Fruit fly (Drosophila melanogaster) whole organism, embryonic: ENCODE measurements around the gene Kaz-m1.

Experiments used
- Atf3 ChIP-seq: fragments of 200-800 bp; sonication (Bioruptor generic); optimal IDR thresholded peaks from 3 replicates; lab custom pipeline; 2016; ENCODE audit warnings: missing biosample characterization, missing genetic modification characterization
- Atf6 ChIP-seq: fragments of 200-800 bp; sonication (Bioruptor generic); IDR thresholded peaks from 2 replicates; pipeline ENCODE4 v1.3.6; 2022; ENCODE audit warnings: missing biosample characterization, missing genetic modification characterization
- B-H2 ChIP-seq: fragments of 200-800 bp; sonication (Bioruptor generic); optimal IDR thresholded peaks from 2 replicates; lab custom pipeline; 2018; ENCODE audit warnings: missing biosample characterization, mild to moderate bottlenecking, missing genetic modification characterization
- CG11093 ChIP-seq: fragments of 200-800 bp; sonication (Bioruptor generic); IDR thresholded peaks from 3 replicates; pipeline ENCODE4 v1.3.6; 2022; ENCODE audit warnings: missing biosample characterization, missing genetic modification characterization
- CG11247 ChIP-seq: fragments of 200-800 bp; sonication (Bioruptor generic); IDR thresholded peaks from 2 replicates; pipeline ENCODE4 v1.3.6; 2022; ENCODE audit warnings: missing biosample characterization, missing genetic modification characterization
- CG11504 ChIP-seq: fragments of 200-800 bp; sonication (Bioruptor generic); optimal IDR thresholded peaks from 3 replicates; lab custom pipeline; 2019; ENCODE audit warnings: missing biosample characterization, mild to moderate bottlenecking, missing genetic modification characterization, moderate library complexity
- CG12071 ChIP-seq: fragments of 200-800 bp; sonication (Bioruptor generic); optimal IDR thresholded peaks from 3 replicates; lab custom pipeline; 2018; ENCODE audit warnings: missing biosample characterization, mild to moderate bottlenecking, missing genetic modification characterization
- CG12769 ChIP-seq: fragments of 200-800 bp; sonication (Bioruptor generic); optimal IDR thresholded peaks from 2 replicates; lab custom pipeline; 2019; ENCODE audit warnings: missing biosample characterization, mild to moderate bottlenecking, missing genetic modification characterization, moderate library complexity
- CG17829 ChIP-seq: fragments of 200-800 bp; optimal IDR thresholded peaks from 2 replicates; lab custom pipeline; 2019; ENCODE audit warnings: missing biosample characterization, mild to moderate bottlenecking, missing genetic modification characterization, moderate library complexity
- CG3726 ChIP-seq: fragments of 200-800 bp; sonication (Bioruptor generic); IDR thresholded peaks from 3 replicates; pipeline ENCODE4, ENCODE4 v1.3.6; 2022; ENCODE audit warnings: missing biosample characterization, missing genetic modification characterization
- CG3847 ChIP-seq: fragments of 200-800 bp; sonication (Bioruptor generic); IDR thresholded peaks from 2 replicates; pipeline ENCODE4 v1.3.6; 2022; ENCODE audit warnings: missing biosample characterization, missing genetic modification characterization
- CG8089 ChIP-seq: fragments of 200-800 bp; sonication (Bioruptor generic); optimal IDR thresholded peaks from 3 replicates; lab custom pipeline; 2016; ENCODE audit warnings: missing biosample characterization, missing genetic modification characterization
- CG8388 ChIP-seq: fragments of 200-800 bp; sonication (Bioruptor generic); optimal IDR thresholded peaks from 2 replicates; lab custom pipeline; 2019; ENCODE audit warnings: missing biosample characterization, mild to moderate bottlenecking, missing genetic modification characterization, moderate library complexity
- CG9727 ChIP-seq: fragments of 200-800 bp; sonication (Bioruptor generic); optimal IDR thresholded peaks from 3 replicates; lab custom pipeline; 2017; ENCODE audit warnings: missing biosample characterization, mild to moderate bottlenecking, missing genetic modification characterization
- CG9876 ChIP-seq: fragments of 200-800 bp; sonication (Bioruptor generic); optimal IDR thresholded peaks from 2 replicates; lab custom pipeline; 2016; ENCODE audit warnings: missing biosample characterization, missing genetic modification characterization
- CoRest ChIP-seq: fragments of 200-800 bp; sonication (Bioruptor generic); optimal IDR thresholded peaks from 3 replicates; lab custom pipeline; 2018; ENCODE audit warnings: missing biosample characterization, mild to moderate bottlenecking, missing genetic modification characterization, moderate library complexity
- Dip3 ChIP-seq: fragments of 200-800 bp; sonication (Bioruptor generic); optimal IDR thresholded peaks from 3 replicates; lab custom pipeline; 2016; ENCODE audit warnings: missing biosample characterization, missing genetic modification characterization
- Dp ChIP-seq: fragments of 200-800 bp; sonication (Bioruptor generic); optimal IDR thresholded peaks from 2 replicates; lab custom pipeline; 2018; ENCODE audit warnings: missing biosample characterization, mild to moderate bottlenecking, missing genetic modification characterization, moderate library complexity
- Drgx ChIP-seq: fragments of 200-800 bp; sonication (Bioruptor generic); IDR thresholded peaks from 2 replicates; pipeline ENCODE4 v1.3.6; 2022; ENCODE audit warnings: missing biosample characterization, missing genetic modification characterization
- Fer1 ChIP-seq: fragments of 200-800 bp; sonication (Bioruptor generic); optimal IDR thresholded peaks from 2 replicates; lab custom pipeline; 2017; ENCODE audit warnings: missing biosample characterization, mild to moderate bottlenecking, missing genetic modification characterization
- MTF-1 ChIP-seq: fragments of 200-800 bp; sonication (Bioruptor generic); optimal IDR thresholded peaks from 2 replicates; lab custom pipeline; 2018; ENCODE audit warnings: missing biosample characterization, mild to moderate bottlenecking, missing genetic modification characterization, borderline replicate concordance
- Opbp ChIP-seq: fragments of 200-800 bp; sonication (Bioruptor generic); IDR thresholded peaks from 3 replicates; pipeline ENCODE4 v1.3.6; 2022; ENCODE audit warnings: missing biosample characterization, missing genetic modification characterization; ENCODE audit not compliant: partially characterized antibody
- Pdp1 ChIP-seq, 2 experiments: fragments of 200-800 bp; sonication (Bioruptor generic); optimal IDR thresholded peaks; 3 replicates each; lab custom pipeline; 2016; ENCODE audit warnings: missing biosample characterization in 2 of 2, missing genetic modification characterization in 2 of 2, mild to moderate bottlenecking in 1 of 2, moderate library complexity in 1 of 2
- Ravus ChIP-seq: fragments of 200-800 bp; sonication (Bioruptor generic); IDR thresholded peaks from 2 replicates; pipeline ENCODE4 v1.3.6; 2022; ENCODE audit warnings: missing biosample characterization, missing genetic modification characterization
- Rfx ChIP-seq: fragments of 200-800 bp; sonication (Bioruptor generic); IDR thresholded peaks from 2 replicates; pipeline ENCODE4 v1.3.6; 2022; ENCODE audit warnings: missing biosample characterization, missing genetic modification characterization
- Rx ChIP-seq: fragments of 200-800 bp; sonication (Bioruptor generic); IDR thresholded peaks from 2 replicates; pipeline ENCODE4 v1.3.6; 2022; ENCODE audit warnings: missing biosample characterization, missing genetic modification characterization
- Tbp ChIP-seq: fragments of >200 bp; optimal IDR thresholded peaks from 2 replicates; lab custom pipeline; 2018; ENCODE audit warnings: missing biosample characterization, missing genetic modification characterization
- Usf ChIP-seq: fragments of 200-800 bp; sonication (Bioruptor generic); optimal IDR thresholded peaks from 2 replicates; lab custom pipeline; 2017; ENCODE audit warnings: missing genotype, missing biosample characterization, missing genetic modification characterization
- ase ChIP-seq: fragments of 200-800 bp; sonication (Bioruptor generic); IDR thresholded peaks from 3 replicates; pipeline ENCODE4 v1.3.6; 2022; ENCODE audit warnings: missing biosample characterization, missing genetic modification characterization
- bowl ChIP-seq: fragments of 200-800 bp; sonication (Bioruptor generic); IDR thresholded peaks from 2 replicates; pipeline ENCODE4 v1.3.6; 2022; ENCODE audit warnings: missing biosample characterization, missing genetic modification characterization
- crp ChIP-seq, 2 experiments: fragments of 200-800 bp; sonication (Bioruptor generic); optimal IDR thresholded peaks; 2 replicates in 1 of 2; 3 replicates in 1 of 2; lab custom pipeline; 2017; ENCODE audit warnings: missing biosample characterization in 2 of 2, missing genetic modification characterization in 2 of 2, mild to moderate bottlenecking in 1 of 2, moderate library complexity in 1 of 2
- dm ChIP-seq: fragments of 200-800 bp; sonication (Bioruptor generic); optimal IDR thresholded peaks from 3 replicates; lab custom pipeline; 2016; ENCODE audit warnings: missing biosample characterization, missing genetic modification characterization
- dmrt99B ChIP-seq: fragments of 200-800 bp; sonication (Bioruptor generic); optimal IDR thresholded peaks from 2 replicates; lab custom pipeline; 2018; ENCODE audit warnings: missing biosample characterization, mild to moderate bottlenecking, missing genetic modification characterization, moderate library complexity
- ewg ChIP-seq: fragments of 200-800 bp; sonication (Bioruptor generic); optimal IDR thresholded peaks from 3 replicates; lab custom pipeline; 2017; ENCODE audit warnings: mild to moderate bottlenecking, missing biosample characterization, missing genetic modification reagents, missing genetic modification characterization
- gt ChIP-seq: fragments of 200-800 bp; sonication (Bioruptor generic); IDR thresholded peaks from 2 replicates; pipeline ENCODE4 v1.3.6; 2022; ENCODE audit warnings: missing biosample characterization, missing genetic modification characterization
- hbn ChIP-seq: fragments of 200-800 bp; sonication (Bioruptor generic); IDR thresholded peaks from 2 replicates; pipeline ENCODE4 v1.3.6; 2022; ENCODE audit warnings: missing biosample characterization, missing genetic modification characterization; ENCODE audit not compliant: partially characterized antibody
- inv ChIP-seq: fragments of 200-800 bp; sonication (Bioruptor generic); IDR thresholded peaks from 2 replicates; pipeline ENCODE4 v1.3.6; 2022; ENCODE audit warnings: missing biosample characterization, missing genetic modification characterization; ENCODE audit not compliant: partially characterized antibody
- klu ChIP-seq: fragments of 200-800 bp; sonication (Bioruptor generic); IDR thresholded peaks from 2 replicates; pipeline ENCODE4 v1.3.6; 2022; ENCODE audit warnings: missing biosample characterization, missing genetic modification characterization
- otp ChIP-seq: fragments of 200-800 bp; sonication (Bioruptor generic); IDR thresholded peaks from 3 replicates; pipeline ENCODE4, ENCODE4 v1.3.6; 2022; ENCODE audit warnings: missing biosample characterization, missing genetic modification characterization
- pnt ChIP-seq: fragments of 200-800 bp; sonication (Bioruptor generic); optimal IDR thresholded peaks from 3 replicates; lab custom pipeline; 2016; ENCODE audit warnings: missing biosample characterization, missing genetic modification characterization
- ranshi ChIP-seq: fragments of 200-800 bp; sonication (Bioruptor generic); IDR thresholded peaks from 2 replicates; pipeline ENCODE4 v1.3.6; 2022; ENCODE audit warnings: missing biosample characterization, missing genetic modification characterization
- row ChIP-seq: fragments of 200-800 bp; sonication (Bioruptor generic); IDR thresholded peaks from 3 replicates; pipeline ENCODE4 v1.3.6; 2022; ENCODE audit warnings: missing biosample characterization, missing genetic modification characterization
- schlank ChIP-seq: fragments of 200-800 bp; sonication (Bioruptor generic); optimal IDR thresholded peaks from 2 replicates; lab custom pipeline; 2018; ENCODE audit warnings: missing biosample characterization, mild to moderate bottlenecking, missing genetic modification characterization
- sens ChIP-seq: fragments of 200-800 bp; sonication (Bioruptor generic); peaks from one replicate; lab custom pipeline; 2016; ENCODE audit warnings: missing biosample characterization, missing genetic modification characterization
- sna ChIP-seq: fragments of 200-800 bp; sonication (Bioruptor generic); IDR thresholded peaks from 2 replicates; pipeline ENCODE4 v1.3.6; 2022; ENCODE audit warnings: missing biosample characterization, missing genetic modification characterization; ENCODE audit not compliant: partially characterized antibody
- sqz ChIP-seq: fragments of 200-800 bp; sonication (Bioruptor generic); optimal IDR thresholded peaks from 3 replicates; lab custom pipeline; 2018; ENCODE audit warnings: missing biosample characterization, mild to moderate bottlenecking, missing genetic modification characterization
- twi ChIP-seq: fragments of 200-800 bp; optimal IDR thresholded peaks from 2 replicates; lab custom pipeline; 2019; ENCODE audit warnings: missing biosample characterization, mild to moderate bottlenecking, missing genetic modification characterization, moderate library complexity
- usp ChIP-seq: fragments of >200 bp; optimal IDR thresholded peaks from 2 replicates; lab custom pipeline; 2017; ENCODE audit warnings: missing biosample characterization, missing genetic modification characterization
- wdn ChIP-seq: fragments of 200-800 bp; sonication (Bioruptor generic); IDR thresholded peaks from 2 replicates; pipeline ENCODE4 v1.3.6; 2022; ENCODE audit warnings: missing biosample characterization, missing genetic modification characterization

The Kaz-m1 gene

dm6 chr3R:26041417-26042101 lies 27.0 kb downstream of the Kaz-m1 start, which contains the start of gene gro (continued):
- TF ChIP-seq inv = peak; percentile 72
- TF ChIP-seq CG11247 (GFP tag; lab: Robert Waterston, UW) = peak; percentile 76
- TF ChIP-seq MTF-1 (GFP tag; lab: Kevin White, UChicago) = peak; percentile 30
- TF ChIP-seq Rx (GFP tag; lab: Robert Waterston, UW) = 0 out of 2 replicates have a peak, but pooled peaks have one; percentile 52
- no peak for TF ChIP-seq CG3726 (GFP tag; lab: Robert Waterston, UW)
- TF ChIP-seq CG12071 (GFP tag; lab: Kevin White, UChicago) = peak; percentile 7
- peak; percentile 82; the same call in 1 of the 2 replicates for TF ChIP-seq sna
- peak; percentile 83 for TF ChIP-seq Opbp
- peak; percentile 69 for TF ChIP-seq CG9876 (GFP tag; lab: Kevin White, UChicago)
- peak; percentile 78 for TF ChIP-seq B-H2
- TF ChIP-seq sens = peak; percentile 95
- peak; percentile 69 for TF ChIP-seq CG17829 (tag; lab: Kevin White, UChicago)
- TF ChIP-seq sqz (GFP tag; lab: Kevin White, UChicago) = no peak
- TF ChIP-seq Fer1 = peak; percentile 49
- no peak for TF ChIP-seq Tbp (GFP tag; lab: Kevin White, UChicago)
- TF ChIP-seq Ravus = no peak
- 0 out of 3 replicates have a peak, but pooled peaks have one; percentile 44 for TF ChIP-seq ase (GFP tag; lab: Robert Waterston, UW)
- 0 out of 2 replicates have a peak, but pooled peaks have one; percentile 22 for TF ChIP-seq klu
- TF ChIP-seq Rfx (GFP tag; lab: Robert Waterston, UW) = peak; percentile 87
- TF ChIP-seq usp (GFP tag; lab: Kevin White, UChicago) = no peak
- peak; percentile 75 for TF ChIP-seq Dip3 (GFP tag; lab: Kevin White, UChicago)
- peak; percentile 71 for TF ChIP-seq CoRest (tag; lab: Kevin White, UChicago)
- TF ChIP-seq otp = peak; percentile 59; the same call in 1 of the 3 replicates
- no peak for TF ChIP-seq bowl (GFP tag; lab: Robert Waterston, UW)
- peak; percentile 58; the same call in 1 of the 2 replicates for TF ChIP-seq hbn (GFP tag; lab: Robert Waterston, UW)
- peak; percentile 25; the same call in 1 of the 2 replicates for TF ChIP-seq Drgx (GFP tag; lab: Robert Waterston, UW)
- no peak for TF ChIP-seq CG11093 (GFP tag; lab: Robert Waterston, UW)
- peak; percentile 61 for TF ChIP-seq CG8388 (GFP tag; lab: Kevin White, UChicago)
- TF ChIP-seq pnt (GFP tag; lab: Kevin White, UChicago) = peak; percentile 46
- TF ChIP-seq CG9727 (GFP tag; lab: Kevin White, UChicago) = peak; percentile 51
- TF ChIP-seq twi (tag; lab: Kevin White, UChicago) = peak; percentile 24
- TF ChIP-seq CG12769 (tag; lab: Kevin White, UChicago) = peak; percentile 78
- peak; percentile 69 for TF ChIP-seq Atf6 (GFP tag; lab: Robert Waterston, UW)
- peak; percentile 86 for TF ChIP-seq CG3847 (GFP tag; lab: Robert Waterston, UW)
- peak; percentile 42 for TF ChIP-seq schlank (tag; lab: Kevin White, UChicago)
- peak; percentile 82 for TF ChIP-seq dm (GFP tag; lab: Kevin White, UChicago)
- TF ChIP-seq CG11504 (tag; lab: Kevin White, UChicago) = peak; percentile 57
- TF ChIP-seq row (GFP tag; lab: Robert Waterston, UW) = peak; percentile 88
- TF ChIP-seq Pdp1 (GFP tag; optimal IDR thresholded peaks at IDR 0.05; lab: Kevin White, UChicago) = peak; percentile 70 to 94
- TF ChIP-seq wdn = no peak
- peak; percentile 75 for TF ChIP-seq ranshi (GFP tag; lab: Robert Waterston, UW)
- peak; percentile 49 for TF ChIP-seq dmrt99B
- TF ChIP-seq Atf3 (GFP tag; lab: Kevin White, UChicago) = peak; percentile 56
- TF ChIP-seq gt = peak; percentile 47; the same call in 1 of the 2 replicates
- peak; percentile 87 for TF ChIP-seq Dp (GFP tag; lab: Kevin White, UChicago)
- TF ChIP-seq crp (GFP tag; optimal IDR thresholded peaks at IDR 0.05; lab: Kevin White, UChicago) = peak in 1 of 2 experiments; percentile 18
- peak; percentile 89 for TF ChIP-seq ewg (GFP tag; lab: Kevin White, UChicago)
- no peak for TF ChIP-seq Usf (GFP tag; lab: Kevin White, UChicago)
- TF ChIP-seq CG8089 (GFP tag; lab: Kevin White, UChicago) = peak; percentile 21
